Fruit fly (Drosophila melanogaster): Measurements from ENCODE around the gene fh.

Gene fh

dm6 chrX:9156388-9156823, 7.5 kb upstream of the fh start, which contains the start of gene His3.3B (continued):
- no peak for TF ChIP-seq Sry-β (GFP tag; optimal IDR thresholded peaks at IDR 0.05)
- TF ChIP-seq tio (GFP tag; optimal IDR thresholded peaks at IDR 0.05), result no peak
- peak; percentile 8 for TF ChIP-seq wek (GFP tag; optimal IDR thresholded peaks at IDR 0.05)
- TF ChIP-seq CG18764 (GFP tag; optimal IDR thresholded peaks at IDR 0.05), result no peak
- TF ChIP-seq emc (GFP tag; optimal IDR thresholded peaks at IDR 0.05), result no peak
- peak; percentile 38 for TF ChIP-seq CG18599 (GFP tag; optimal IDR thresholded peaks at IDR 0.05)
- TF ChIP-seq hth (optimal IDR thresholded peaks at IDR 0.05), result no peak
- TF ChIP-seq lmd (GFP tag; IDR thresholded peaks at IDR 0.05), result no peak
- 0 out of 2 replicates have a peak, but pooled peaks have one; percentile 25 for TF ChIP-seq ato (GFP tag; IDR thresholded peaks at IDR 0.05; ENCODE audit: partially characterized antibody)
- no peak for TF ChIP-seq HLH54F (GFP tag; optimal IDR thresholded peaks at IDR 0.05)
- TF ChIP-seq CG4424 (GFP tag; optimal IDR thresholded peaks at IDR 0.05), result peak; percentile 5
- no peak for TF ChIP-seq MTF-1 (GFP tag; optimal IDR thresholded peaks at IDR 0.05; ENCODE audit: borderline replicate concordance)
- no peak for TF ChIP-seq croc (GFP tag; conservative IDR thresholded peaks at IDR 0.05)
- TF ChIP-seq CG8290 (GFP tag; optimal IDR thresholded peaks at IDR 0.05), result no peak
- TF ChIP-seq CG8290 (tag; optimal IDR thresholded peaks at IDR 0.05), result peak in 1 of 2 experiments; percentile 48
- TF ChIP-seq lilli (GFP tag; optimal IDR thresholded peaks at IDR 0.05), result peak; percentile 22
- TF ChIP-seq Jarid2 (GFP tag; optimal IDR thresholded peaks at IDR 0.05), result peak; percentile 48
- peak; percentile 41 for TF ChIP-seq CG13296 (GFP tag; optimal IDR thresholded peaks at IDR 0.05)
- TF ChIP-seq unc-4 (GFP tag; IDR thresholded peaks at IDR 0.05; ENCODE audit: partially characterized antibody), result peak; percentile 48
- TF ChIP-seq tap (tag; optimal IDR thresholded peaks at IDR 0.05), result peak; percentile 2
- TF ChIP-seq Ada2b (GFP tag; IDR thresholded peaks at IDR 0.05), result no peak
- TF ChIP-seq Pdp1 (GFP tag; optimal IDR thresholded peaks at IDR 0.05), result no peak
- TF ChIP-seq jigr1 (GFP tag; IDR thresholded peaks at IDR 0.05), result no peak; the same call in 2 of the 3 replicates
- TF ChIP-seq run (tag; optimal IDR thresholded peaks at IDR 0.05), result peak; percentile 28
- TF ChIP-seq CG4854 (GFP tag; optimal IDR thresholded peaks at IDR 0.05), result peak; percentile 5
- TF ChIP-seq pita (GFP tag; optimal IDR thresholded peaks at IDR 0.05), result peak; percentile 50
- TF ChIP-seq zf30C (GFP tag; optimal IDR thresholded peaks at IDR 0.05), result peak; percentile 13
- peak; percentile 1 for TF ChIP-seq CG13624 (GFP tag; optimal IDR thresholded peaks at IDR 0.05)
- peak; percentile 100 for TF ChIP-seq MESR4 (GFP tag; optimal IDR thresholded peaks at IDR 0.05)
- peak; percentile 17 for TF ChIP-seq gcm (GFP tag; optimal IDR thresholded peaks at IDR 0.05)
- no peak for TF ChIP-seq nmo (GFP tag; optimal IDR thresholded peaks at IDR 0.05)
- TF ChIP-seq odd (GFP tag; optimal IDR thresholded peaks at IDR 0.05), result peak; percentile 22
- TF ChIP-seq tup (GFP tag; optimal IDR thresholded peaks at IDR 0.05), result no peak
- no peak for TF ChIP-seq luna (GFP tag; optimal IDR thresholded peaks at IDR 0.05)
- no peak for TF ChIP-seq lov (optimal IDR thresholded peaks at IDR 0.05)
- TF ChIP-seq lov (GFP tag; IDR thresholded peaks at IDR 0.05), result no peak
- no peak for TF ChIP-seq Atf6 (GFP tag; IDR thresholded peaks at IDR 0.05)
- no peak for TF ChIP-seq CG17912 (GFP tag; optimal IDR thresholded peaks at IDR 0.05)
- no peak for TF ChIP-seq CG2120 (GFP tag; optimal IDR thresholded peaks at IDR 0.05)
- peak; percentile 49 for TF ChIP-seq cwo (GFP tag; optimal IDR thresholded peaks at IDR 0.05)
- no peak for TF ChIP-seq Neu2 (GFP tag; optimal IDR thresholded peaks at IDR 0.05; ENCODE audit: borderline replicate concordance)
- TF ChIP-seq CG15269 (tag; optimal IDR thresholded peaks at IDR 0.05), result peak; percentile 31
- TF ChIP-seq CG3726 (GFP tag; IDR thresholded peaks at IDR 0.05), result no peak
- TF ChIP-seq Dref (GFP tag; IDR thresholded peaks at IDR 0.05), result peak; percentile 91
- TF ChIP-seq CG10267 (tag; optimal IDR thresholded peaks at IDR 0.05), result peak; percentile 47
- TF ChIP-seq sd (tag; optimal IDR thresholded peaks at IDR 0.05), result peak; percentile 32
- TF ChIP-seq danr (GFP tag; IDR thresholded peaks at IDR 0.05), result no peak
- peak; percentile 53 for TF ChIP-seq gfzf (GFP tag; optimal IDR thresholded peaks at IDR 0.05)
- TF ChIP-seq Hand (GFP tag; optimal IDR thresholded peaks at IDR 0.05), result peak; percentile 23
- peak; percentile 90 for TF ChIP-seq Sry-δ (GFP tag; optimal IDR thresholded peaks at IDR 0.05)
- TF ChIP-seq maf-S (GFP tag; optimal IDR thresholded peaks at IDR 0.05), result no peak
